Fruit fly (Drosophila melanogaster) whole organism: ENCODE measurements around the gene CG7800.

Experiments used
- Dll ChIP-seq: fragments of >200 bp; optimal IDR thresholded peaks from 2 replicates; lab custom pipeline; 2017
- pan ChIP-seq: fragments of >200 bp; optimal IDR thresholded peaks from 2 replicates; lab custom pipeline; 2017

DNA sequence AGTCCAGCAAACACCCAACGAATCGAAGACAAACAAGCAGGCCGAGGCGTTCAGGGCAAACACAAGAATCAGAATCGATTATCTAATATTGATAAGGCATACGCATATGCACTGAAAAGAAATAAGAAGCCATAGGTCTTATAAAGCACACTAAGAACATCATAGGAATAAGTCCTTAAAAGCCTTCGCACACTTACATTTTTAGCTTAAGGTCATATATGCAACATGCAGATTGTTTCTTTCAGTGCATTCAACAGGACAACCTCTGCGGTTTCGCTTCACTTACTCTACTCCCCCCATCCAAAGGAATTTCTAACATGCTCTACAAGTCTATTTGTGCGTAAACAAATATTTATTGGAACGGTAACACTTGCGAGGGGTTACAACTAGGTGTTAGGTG is 5.2 kb upstream of the CG7800 start:
- TF ChIP-seq pan (lab: Kevin White, UChicago) (no peak), Dll (lab: Kevin White, UChicago) (no peak)
